Fruit fly (Drosophila melanogaster) whole organism, wandering third instar larva: ENCODE data around the gene Slob.

Source experiments
- Abd-B ChIP-seq: fragments of >200 bp; optimal IDR thresholded peaks from 2 replicates; lab custom pipeline; 2017; ENCODE audit warnings: missing biosample characterization, missing genetic modification characterization
- CrebA ChIP-seq: fragments of 200-800 bp; sonication (Bioruptor generic); optimal IDR thresholded peaks from 2 replicates; lab custom pipeline; 2016; ENCODE audit warnings: missing biosample characterization, mild to moderate bottlenecking, missing genetic modification characterization, borderline replicate concordance
- HLH106 ChIP-seq: fragments of 200-800 bp; optimal IDR thresholded peaks from 3 replicates; lab custom pipeline; 2019; ENCODE audit warnings: missing biosample characterization, mild to moderate bottlenecking, missing genetic modification characterization, moderate library complexity
- Hr78 ChIP-seq: fragments of >200 bp; optimal IDR thresholded peaks from 2 replicates; lab custom pipeline; 2017; ENCODE audit warnings: missing biosample characterization, missing genetic modification characterization
- Jra ChIP-seq: sonication (Bioruptor generic); optimal IDR thresholded peaks from 2 replicates; lab custom pipeline; 2016; ENCODE audit warnings: missing biosample characterization, missing genetic modification characterization
- Myc ChIP-seq: fragments of >200 bp; optimal IDR thresholded peaks from 2 replicates; lab custom pipeline; 2017
- N ChIP-seq: fragments of >200 bp; optimal IDR thresholded peaks from 2 replicates; lab custom pipeline; 2018; ENCODE audit warnings: missing biosample characterization, missing external identifiers, missing genetic modification characterization
- OdsH ChIP-seq: fragments of 200-800 bp; sonication (Bioruptor generic); optimal IDR thresholded peaks from 2 replicates; lab custom pipeline; 2016; ENCODE audit warnings: missing biosample characterization, mild to moderate bottlenecking, missing genetic modification characterization
- brk ChIP-seq: fragments of 200-800 bp; sonication (Bioruptor generic); optimal IDR thresholded peaks from 2 replicates; lab custom pipeline; 2016; ENCODE audit warnings: missing biosample characterization, mild to moderate bottlenecking, missing genetic modification characterization
- dl ChIP-seq, 2 experiments: fragments of 175-275, 200-275 bp in 1 of 2; fragments of 200-275 bp in 1 of 2; sonication (Bioruptor generic); optimal IDR thresholded peaks; lab custom pipeline; 2018; ENCODE audit warnings: mild to moderate bottlenecking in 2 of 2, missing biosample characterization in 2 of 2, missing genetic modification characterization in 2 of 2, moderate library complexity in 2 of 2; ENCODE audit not compliant: partially characterized antibody in 2 of 2, insufficient read depth in 1 of 2
- h ChIP-seq: fragments of 200-800 bp; sonication (Bioruptor generic); optimal IDR thresholded peaks from 3 replicates; lab custom pipeline; 2016; ENCODE audit warnings: missing biosample characterization, mild to moderate bottlenecking, missing genetic modification characterization
- lola ChIP-seq: fragments of >200 bp; optimal IDR thresholded peaks from 2 replicates; lab custom pipeline; 2017; ENCODE audit warnings: missing biosample characterization, missing genetic modification characterization
- usp ChIP-seq: fragments of >200 bp; optimal IDR thresholded peaks from 2 replicates; lab custom pipeline; 2017; ENCODE audit warnings: missing biosample characterization, missing genetic modification characterization

DNA sequence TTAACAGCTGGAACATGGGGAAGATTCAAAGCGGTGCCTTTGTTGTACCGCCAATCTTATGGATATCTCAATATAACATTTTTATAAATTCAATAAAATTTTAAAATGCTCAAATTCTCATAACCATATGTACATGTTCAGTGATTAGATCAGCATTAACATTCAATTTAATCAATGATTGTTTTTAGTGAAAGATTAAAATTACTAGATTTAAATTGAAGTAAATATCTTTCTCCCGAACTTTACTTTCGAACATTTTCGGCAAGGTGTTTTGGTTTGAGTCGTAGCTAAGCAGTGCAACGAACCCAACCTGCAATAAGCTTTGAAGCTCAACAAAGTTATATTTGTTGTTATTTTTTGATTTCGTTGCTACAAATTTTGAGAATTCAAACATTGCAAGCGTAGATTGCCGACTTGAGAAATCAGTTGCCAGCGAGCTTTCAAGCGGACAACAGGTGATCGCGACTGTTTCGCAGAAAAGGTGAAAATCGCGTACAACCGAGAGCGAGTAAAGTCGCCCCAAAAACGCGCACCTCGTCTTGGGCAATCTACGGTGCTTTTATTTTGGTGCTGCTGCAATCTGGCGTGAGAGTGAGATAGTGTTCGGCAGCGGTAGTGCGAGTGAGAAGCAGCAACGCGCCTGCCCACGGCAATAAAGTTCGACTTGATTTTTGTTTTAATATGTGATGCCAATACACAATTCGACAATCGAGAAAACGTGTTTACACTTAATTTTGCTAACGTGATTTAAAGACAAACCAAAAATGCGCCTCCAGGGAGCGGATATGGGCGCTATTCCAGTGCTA is 27.7 kb upstream of the Slob start, which contains the start of gene Tep3:
- TF ChIP-seq dl (GFP tag; optimal IDR thresholded peaks at IDR 0.05; lab: Kevin White, UChicago; ENCODE audit: insufficient read depth in 1 of 2, partially characterized antibody in 2 of 2) = no peak
- TF ChIP-seq OdsH (GFP tag; lab: Kevin White, UChicago) = no peak
- TF ChIP-seq lola (GFP tag; lab: Kevin White, UChicago) = no peak
- TF ChIP-seq CrebA (GFP tag; lab: Kevin White, UChicago) = peak; percentile 2
- TF ChIP-seq N (GFP tag; lab: Kevin White, UChicago) = no peak
- TF ChIP-seq Hr78 = no peak
- no peak for TF ChIP-seq Jra (GFP tag; lab: Kevin White, UChicago)
- no peak for TF ChIP-seq usp (GFP tag; lab: Kevin White, UChicago)
- TF ChIP-seq Myc (lab: Kevin White, UChicago) = peak; percentile 48
- TF ChIP-seq Abd-B = no peak
- TF ChIP-seq brk (GFP tag; lab: Kevin White, UChicago) = peak; percentile 5
- peak; percentile 42 for TF ChIP-seq h (GFP tag; lab: Kevin White, UChicago)
- peak; percentile 42 for TF ChIP-seq HLH106 (tag; lab: Kevin White, UChicago)
